Fruit fly (Drosophila melanogaster) whole organism, embryonic: ENCODE measurements around the gene sunz.

Experiments used
- ATbp ChIP-seq: fragments of 200-800 bp; sonication (Bioruptor generic); optimal IDR thresholded peaks from 2 replicates; lab custom pipeline; 2017; ENCODE audit warnings: missing biosample characterization, mild to moderate bottlenecking, missing genetic modification characterization, missing genetic modification reagents
- Asciz ChIP-seq: fragments of 200-800 bp; sonication (Bioruptor generic); optimal IDR thresholded peaks from 2 replicates; lab custom pipeline; 2017; ENCODE audit warnings: missing biosample characterization, mild to moderate bottlenecking, missing genetic modification characterization, missing genetic modification reagents
- Atf3 ChIP-seq: fragments of 200-800 bp; sonication (Bioruptor generic); optimal IDR thresholded peaks from 3 replicates; lab custom pipeline; 2016; ENCODE audit warnings: missing biosample characterization, missing genetic modification characterization
- Atf6 ChIP-seq: fragments of 200-800 bp; sonication (Bioruptor generic); IDR thresholded peaks from 2 replicates; pipeline ENCODE4 v1.3.6; 2022; ENCODE audit warnings: missing biosample characterization, missing genetic modification characterization
- Bteb2 ChIP-seq: fragments of 200-800 bp; sonication (Bioruptor generic); optimal IDR thresholded peaks from 2 replicates; lab custom pipeline; 2016; ENCODE audit warnings: missing biosample characterization, missing genetic modification characterization
- CG10274 ChIP-seq: fragments of 200-800 bp; sonication (Bioruptor generic); optimal IDR thresholded peaks from 3 replicates; lab custom pipeline; 2017; ENCODE audit warnings: missing biosample characterization, mild to moderate bottlenecking, missing genetic modification characterization
- CG10565 ChIP-seq: fragments of 200-800 bp; sonication (Bioruptor generic); optimal IDR thresholded peaks from 3 replicates; lab custom pipeline; 2016; ENCODE audit warnings: missing biosample characterization, mild to moderate bottlenecking, missing genetic modification characterization
- CG10654 ChIP-seq: fragments of 200-800 bp; sonication (Bioruptor generic); optimal IDR thresholded peaks from 2 replicates; lab custom pipeline; 2016; ENCODE audit warnings: missing biosample characterization, missing genetic modification characterization
- CG10979 ChIP-seq: fragments of 200-800 bp; sonication (Bioruptor generic); optimal IDR thresholded peaks from 2 replicates; lab custom pipeline; 2018; ENCODE audit warnings: missing biosample characterization, mild to moderate bottlenecking, missing genetic modification characterization, moderate library complexity
- CG11456 ChIP-seq: fragments of 200-800 bp; sonication (Bioruptor generic); IDR thresholded peaks from 3 replicates; pipeline ENCODE4 v1.3.6; 2022; ENCODE audit warnings: missing biosample characterization, missing genetic modification characterization
- CG11504 ChIP-seq: fragments of 200-800 bp; sonication (Bioruptor generic); optimal IDR thresholded peaks from 3 replicates; lab custom pipeline; 2019; ENCODE audit warnings: missing biosample characterization, mild to moderate bottlenecking, missing genetic modification characterization, moderate library complexity
- CG12942 ChIP-seq: fragments of 200-800 bp; sonication (Bioruptor generic); optimal IDR thresholded peaks from 3 replicates; lab custom pipeline; 2016; ENCODE audit warnings: missing biosample characterization, missing genetic modification characterization
- CG13624 ChIP-seq: fragments of 200-800 bp; sonication (Bioruptor generic); optimal IDR thresholded peaks from 2 replicates; lab custom pipeline; 2016; ENCODE audit warnings: missing biosample characterization, missing genetic modification characterization
- CG14860 ChIP-seq: fragments of 200-800 bp; sonication (Bioruptor generic); IDR thresholded peaks from 3 replicates; pipeline ENCODE4 v1.3.6; 2022; ENCODE audit warnings: missing biosample characterization, missing genetic modification characterization; ENCODE audit not compliant: partially characterized antibody
- CG15696 ChIP-seq: fragments of 200-800 bp; sonication (Bioruptor generic); optimal IDR thresholded peaks from 2 replicates; lab custom pipeline; 2019; ENCODE audit warnings: missing biosample characterization, mild to moderate bottlenecking, missing genetic modification characterization, moderate library complexity
- CG17802 ChIP-seq: fragments of 200-800 bp; sonication (Bioruptor generic); optimal IDR thresholded peaks from 2 replicates; lab custom pipeline; 2018; ENCODE audit warnings: missing biosample characterization, mild to moderate bottlenecking, missing genetic modification characterization, moderate library complexity
- CG30020 ChIP-seq: fragments of 200-800 bp; optimal IDR thresholded peaks from 2 replicates; lab custom pipeline; 2019; ENCODE audit warnings: missing biosample characterization, mild to moderate bottlenecking, missing genetic modification characterization, moderate library complexity
- CG32772 ChIP-seq: fragments of 200-800 bp; sonication (Bioruptor generic); IDR thresholded peaks from 2 replicates; pipeline ENCODE4 v1.3.6; 2022; ENCODE audit warnings: missing biosample characterization, missing genetic modification characterization
- CG4282 ChIP-seq: fragments of 200-800 bp; sonication (Bioruptor generic); optimal IDR thresholded peaks from 2 replicates; lab custom pipeline; 2016; ENCODE audit warnings: missing biosample characterization, missing genetic modification characterization
- CG6683 ChIP-seq: fragments of 200-800 bp; sonication (Bioruptor generic); optimal IDR thresholded peaks from 2 replicates; lab custom pipeline; 2017; ENCODE audit warnings: missing biosample characterization, mild to moderate bottlenecking, missing genetic modification characterization, missing genetic modification reagents
- CG7357 ChIP-seq: fragments of 200-800 bp; sonication (Bioruptor generic); IDR thresholded peaks from 3 replicates; pipeline ENCODE4 v1.3.6; 2022; ENCODE audit warnings: missing biosample characterization, missing genetic modification characterization
- CoRest ChIP-seq: fragments of 200-800 bp; sonication (Bioruptor generic); optimal IDR thresholded peaks from 3 replicates; lab custom pipeline; 2018; ENCODE audit warnings: missing biosample characterization, mild to moderate bottlenecking, missing genetic modification characterization, moderate library complexity
- Hr3 ChIP-seq: fragments of 200-800 bp; sonication (Bioruptor generic); optimal IDR thresholded peaks from 3 replicates; lab custom pipeline; 2016; ENCODE audit warnings: missing biosample characterization, missing genetic modification characterization
- Lhr ChIP-seq: fragments of 200-800 bp; sonication (Bioruptor generic); optimal IDR thresholded peaks from 3 replicates; lab custom pipeline; 2017; ENCODE audit warnings: mild to moderate bottlenecking, missing biosample characterization, missing genetic modification reagents, missing genetic modification characterization
- MTF-1 ChIP-seq: fragments of 200-800 bp; sonication (Bioruptor generic); optimal IDR thresholded peaks from 2 replicates; lab custom pipeline; 2018; ENCODE audit warnings: missing biosample characterization, mild to moderate bottlenecking, missing genetic modification characterization, borderline replicate concordance
- Oli ChIP-seq: fragments of 200-800 bp; sonication (Bioruptor generic); optimal IDR thresholded peaks from 2 replicates; lab custom pipeline; 2018; ENCODE audit warnings: missing biosample characterization, mild to moderate bottlenecking, missing genetic modification characterization, moderate library complexity
- Ravus ChIP-seq: fragments of 200-800 bp; sonication (Bioruptor generic); IDR thresholded peaks from 2 replicates; pipeline ENCODE4 v1.3.6; 2022; ENCODE audit warnings: missing biosample characterization, missing genetic modification characterization
- Sry-δ ChIP-seq: fragments of 200-800 bp; sonication (Bioruptor generic); optimal IDR thresholded peaks from 2 replicates; lab custom pipeline; 2016; ENCODE audit warnings: missing biosample characterization, missing genetic modification characterization
- Xrp1 ChIP-seq: fragments of 200-800 bp; sonication (Bioruptor generic); IDR thresholded peaks from 2 replicates; pipeline ENCODE4 v1.3.6; 2022; ENCODE audit warnings: missing biosample characterization, missing genetic modification characterization
- ac ChIP-seq: fragments of 200-800 bp; sonication (Bioruptor generic); optimal IDR thresholded peaks from 3 replicates; lab custom pipeline; 2017; ENCODE audit warnings: missing biosample characterization, mild to moderate bottlenecking, missing genetic modification characterization
- bigmax ChIP-seq: fragments of 200-800 bp; sonication (Bioruptor generic); optimal IDR thresholded peaks from 2 replicates; lab custom pipeline; 2018; ENCODE audit warnings: missing biosample characterization, mild to moderate bottlenecking, missing genetic modification characterization
- bowl ChIP-seq: fragments of 200-800 bp; sonication (Bioruptor generic); IDR thresholded peaks from 2 replicates; pipeline ENCODE4 v1.3.6; 2022; ENCODE audit warnings: missing biosample characterization, missing genetic modification characterization
- cato ChIP-seq: fragments of 200-800 bp; sonication (Bioruptor generic); optimal IDR thresholded peaks from 2 replicates; lab custom pipeline; 2016; ENCODE audit warnings: missing biosample characterization, missing genetic modification characterization, borderline replicate concordance
- crol ChIP-seq: fragments of 200-800 bp; sonication (Bioruptor generic); IDR thresholded peaks from 2 replicates; pipeline ENCODE4 v1.3.6; 2022; ENCODE audit warnings: missing biosample characterization, missing genetic modification characterization
- dati ChIP-seq: fragments of 200-800 bp; sonication (Bioruptor generic); IDR thresholded peaks from 2 replicates; pipeline ENCODE4 v1.3.6; 2022; ENCODE audit warnings: missing biosample characterization, missing genetic modification characterization
- en ChIP-seq: fragments of 200-800 bp; sonication (Bioruptor generic); optimal IDR thresholded peaks from 2 replicates; lab custom pipeline; 2016; ENCODE audit warnings: missing biosample characterization, missing genetic modification characterization
- gcm2 ChIP-seq: fragments of 200-800 bp; sonication (Bioruptor generic); optimal IDR thresholded peaks from 2 replicates; lab custom pipeline; 2016; ENCODE audit warnings: missing biosample characterization, missing genetic modification characterization
- h ChIP-seq: fragments of >200 bp; optimal IDR thresholded peaks from 2 replicates; lab custom pipeline; 2017
- hkb ChIP-seq, 2 experiments: fragments of 200-800 bp in 1 of 2; fragments of >200 bp in 1 of 2; sonication (Bioruptor generic) in 1 of 2; IDR thresholded peaks in 1 of 2; optimal IDR thresholded peaks in 1 of 2; 2 replicates each; pipeline versions ENCODE4 v1.3.6 to Lab custom; 2017 to 2022; ENCODE audit warnings: missing biosample characterization in 1 of 2, missing genetic modification characterization in 1 of 2
- jumu ChIP-seq: fragments of 200-800 bp; sonication (Bioruptor generic); optimal IDR thresholded peaks from 3 replicates; lab custom pipeline; 2016; ENCODE audit warnings: missing biosample characterization, missing genetic modification characterization
- ken ChIP-seq: fragments of 200-800 bp; sonication (Bioruptor generic); IDR thresholded peaks from 3 replicates; pipeline ENCODE4 v1.3.6; 2022; ENCODE audit warnings: missing biosample characterization, missing genetic modification characterization
- mirr ChIP-seq: fragments of 200-800 bp; sonication (Bioruptor generic); optimal IDR thresholded peaks from 3 replicates; lab custom pipeline; 2018; ENCODE audit warnings: missing biosample characterization, mild to moderate bottlenecking, missing genetic modification characterization
- mld ChIP-seq: fragments of 200-800 bp; sonication (Bioruptor generic); IDR thresholded peaks from 3 replicates; pipeline ENCODE4 v1.3.6; 2022; ENCODE audit warnings: missing biosample characterization, missing genetic modification characterization; ENCODE audit not compliant: partially characterized antibody
- onecut ChIP-seq: fragments of 200-800 bp; sonication (Bioruptor generic); IDR thresholded peaks from 2 replicates; pipeline ENCODE4 v1.3.6; 2022; ENCODE audit warnings: missing biosample characterization, missing genetic modification characterization
- org-1 ChIP-seq: fragments of 200-800 bp; sonication (Bioruptor generic); optimal IDR thresholded peaks from 2 replicates; lab custom pipeline; 2017; ENCODE audit warnings: missing biosample characterization, missing genetic modification characterization
- pb ChIP-seq: fragments of 200-800 bp; sonication (Bioruptor generic); optimal IDR thresholded peaks from 3 replicates; lab custom pipeline; 2016; ENCODE audit warnings: missing biosample characterization, missing genetic modification characterization
- run ChIP-seq: fragments of 200-800 bp; sonication (Bioruptor generic); optimal IDR thresholded peaks from 3 replicates; lab custom pipeline; 2018; ENCODE audit warnings: missing biosample characterization, mild to moderate bottlenecking, missing genetic modification characterization
- sob ChIP-seq: fragments of 200-800 bp; sonication (Bioruptor generic); IDR thresholded peaks from 2 replicates; pipeline ENCODE4 v1.3.6; 2022; ENCODE audit warnings: missing biosample characterization, missing genetic modification characterization
- sr ChIP-seq: fragments of 200-800 bp; sonication (Bioruptor generic); IDR thresholded peaks from 3 replicates; pipeline ENCODE4 v1.3.6; 2022; ENCODE audit warnings: missing biosample characterization, missing genetic modification characterization
- sug ChIP-seq: fragments of 200-800 bp; optimal IDR thresholded peaks from 2 replicates; lab custom pipeline; 2019; ENCODE audit warnings: missing biosample characterization, mild to moderate bottlenecking, missing genetic modification characterization, moderate library complexity
- zen2 ChIP-seq: fragments of 200-800 bp; sonication (Bioruptor generic); IDR thresholded peaks from 3 replicates; pipeline ENCODE4 v1.3.6; 2022; ENCODE audit warnings: missing biosample characterization, missing genetic modification characterization; ENCODE audit not compliant: partially characterized antibody

Gene sunz

dm6 chr3R:6665117-6665654, 35.2 kb downstream of the sunz start (continued):
- TF ChIP-seq ATbp (GFP tag; lab: Kevin White, UChicago) = peak; percentile 80
- no peak for TF ChIP-seq ken
- TF ChIP-seq CG30020 (tag; lab: Kevin White, UChicago) = no peak
- TF ChIP-seq Asciz (GFP tag; lab: Kevin White, UChicago) = peak; percentile 22
- no peak for TF ChIP-seq bigmax (GFP tag; lab: Kevin White, UChicago)
- TF ChIP-seq hkb (optimal IDR thresholded peaks at IDR 0.05; lab: Kevin White, UChicago) = no peak
- TF ChIP-seq hkb (GFP tag; IDR thresholded peaks at IDR 0.05; lab: Robert Waterston, UW) = 0 out of 2 replicates have a peak, but pooled peaks have one; percentile 41
- TF ChIP-seq CG6683 = no peak
- TF ChIP-seq CG7357 (GFP tag; lab: Robert Waterston, UW) = no peak
- peak; percentile 32; the same call in 1 of the 2 replicates for TF ChIP-seq dati (GFP tag; lab: Robert Waterston, UW)
- peak; percentile 77 for TF ChIP-seq MTF-1 (GFP tag; lab: Kevin White, UChicago)
- TF ChIP-seq CG10979 (tag; lab: Kevin White, UChicago) = no peak
- no peak for TF ChIP-seq CG4282 (GFP tag; lab: Kevin White, UChicago)
- no peak for TF ChIP-seq Bteb2 (GFP tag; lab: Kevin White, UChicago)
- no peak for TF ChIP-seq CG10654
- no peak for TF ChIP-seq CG10274 (GFP tag; lab: Kevin White, UChicago)
- TF ChIP-seq jumu (GFP tag; lab: Kevin White, UChicago) = no peak
- TF ChIP-seq CG15696 (tag; lab: Kevin White, UChicago) = peak; percentile 71
- peak; percentile 71 for TF ChIP-seq Xrp1 (GFP tag; lab: Robert Waterston, UW)
- TF ChIP-seq zen2 = no peak
- no peak for TF ChIP-seq CG12942 (GFP tag; lab: Kevin White, UChicago)
- peak; percentile 57 for TF ChIP-seq org-1 (GFP tag; lab: Kevin White, UChicago)
- TF ChIP-seq Hr3 (GFP tag; lab: Kevin White, UChicago) = no peak
- TF ChIP-seq CoRest = no peak
- TF ChIP-seq gcm2 (GFP tag; lab: Kevin White, UChicago) = no peak
- no peak for TF ChIP-seq sug
- no peak for TF ChIP-seq Atf3 (GFP tag; lab: Kevin White, UChicago)
- TF ChIP-seq h = no peak
- peak; percentile 14; the same call in 1 of the 2 replicates for TF ChIP-seq onecut (GFP tag; lab: Robert Waterston, UW)
- no peak for TF ChIP-seq Sry-δ (GFP tag; lab: Kevin White, UChicago)
- no peak for TF ChIP-seq sob (GFP tag; lab: Robert Waterston, UW)
- TF ChIP-seq Ravus (GFP tag; lab: Robert Waterston, UW) = no peak
- TF ChIP-seq CG11456 (GFP tag; lab: Robert Waterston, UW) = no peak
- TF ChIP-seq CG13624 (GFP tag; lab: Kevin White, UChicago) = no peak
- TF ChIP-seq sr (GFP tag; lab: Robert Waterston, UW) = no peak
- no peak for TF ChIP-seq CG11504 (tag; lab: Kevin White, UChicago)
- no peak for TF ChIP-seq CG14860
- TF ChIP-seq Lhr (GFP tag; lab: Kevin White, UChicago) = peak; percentile 49
- no peak for TF ChIP-seq Atf6 (GFP tag; lab: Robert Waterston, UW)
- TF ChIP-seq en (GFP tag; lab: Kevin White, UChicago) = no peak
- peak; percentile 59 for TF ChIP-seq ac (GFP tag; lab: Kevin White, UChicago)
- TF ChIP-seq run (tag; lab: Kevin White, UChicago) = no peak
- no peak for TF ChIP-seq mirr (GFP tag; lab: Kevin White, UChicago)
- no peak for TF ChIP-seq cato (GFP tag; lab: Kevin White, UChicago)
- no peak for TF ChIP-seq CG32772 (GFP tag; lab: Robert Waterston, UW)
- TF ChIP-seq crol = peak; percentile 96
- TF ChIP-seq CG17802 (tag; lab: Kevin White, UChicago) = no peak
- no peak for TF ChIP-seq CG10565
- TF ChIP-seq mld (GFP tag; lab: Robert Waterston, UW) = no peak
- no peak for TF ChIP-seq pb (GFP tag; lab: Kevin White, UChicago)
- TF ChIP-seq bowl (GFP tag; lab: Robert Waterston, UW) = no peak
- no peak for TF ChIP-seq Oli
